Fruit fly (Drosophila melanogaster): ENCODE measurements around the gene CG4577.

Gene CG4577

dm6 chr2L:1157357-1157678 is 22.8 kb downstream of the CG4577 start:
- TF ChIP-seq vri (GFP tag; optimal IDR thresholded peaks at IDR 0.05) (peak; percentile 40), CG3919 (GFP tag; optimal IDR thresholded peaks at IDR 0.05) (peak; percentile 7), achi (GFP tag; optimal IDR thresholded peaks at IDR 0.05) (no peak), CG11294 (GFP tag; IDR thresholded peaks at IDR 0.05) (no peak)

dm6 chr2L:1157679-1158518 is 23.4 kb downstream of the CG4577 start, which contains the start of gene capt:
TSS of gene capt (minus strand) at chr2L:1158262.
- TF ChIP-seq cyc (GFP tag; optimal IDR thresholded peaks at IDR 0.05) (peak; percentile 54), Hr4 (GFP tag; optimal IDR thresholded peaks at IDR 0.05) (no peak), Ets96B (tag; optimal IDR thresholded peaks at IDR 0.05) (peak; percentile 33), CG10669 (GFP tag; optimal IDR thresholded peaks at IDR 0.05) (no peak), CG6276 (GFP tag; optimal IDR thresholded peaks at IDR 0.05) (no peak), CG6163 (GFP tag; IDR thresholded peaks at IDR 0.05) (peak; percentile 37; the same call in 1 of the 3 replicates), Sox14 (GFP tag; optimal IDR thresholded peaks at IDR 0.05) (peak; percentile 33), CG1621 (tag; optimal IDR thresholded peaks at IDR 0.05) (no peak), Eip78C (GFP tag) (peak; percentile 66), CG6854 (GFP tag; optimal IDR thresholded peaks at IDR 0.05) (no peak), Hr39 (GFP tag; optimal IDR thresholded peaks at IDR 0.05) (peak; percentile 66), lz (GFP tag; optimal IDR thresholded peaks at IDR 0.05) (peak; percentile 59), CG31627 (GFP tag; optimal IDR thresholded peaks at IDR 0.05) (peak; percentile 65), CG3032 (tag; optimal IDR thresholded peaks at IDR 0.05) (peak; percentile 51), eg (GFP tag; IDR thresholded peaks at IDR 0.05) (peak; percentile 55; the same call in 1 of the 3 replicates), fkh (GFP tag; optimal IDR thresholded peaks at IDR 0.05) (peak; percentile 30), salr (GFP tag; optimal IDR thresholded peaks at IDR 0.05) (no peak), CG34406 (GFP tag; optimal IDR thresholded peaks at IDR 0.05) (peak; percentile 27), Eip93F (GFP tag; optimal IDR thresholded peaks at IDR 0.05) (no peak), achi (GFP tag; optimal IDR thresholded peaks at IDR 0.05) (no peak), CG11762 (GFP tag; optimal IDR thresholded peaks at IDR 0.05; ENCODE audit: insufficient read depth) (no peak), Hr38 (GFP tag; optimal IDR thresholded peaks at IDR 0.05) (no peak), OdsH (GFP tag; optimal IDR thresholded peaks at IDR 0.05) (no peak), pdm3 (GFP tag; optimal IDR thresholded peaks at IDR 0.05) (no peak), dsx (GFP tag; optimal IDR thresholded peaks at IDR 0.05; ENCODE audit: poor library complexity, severe bottlenecking) (no peak), CG10631 (GFP tag; optimal IDR thresholded peaks at IDR 0.05) (no peak), Sox15 (GFP tag; optimal IDR thresholded peaks at IDR 0.05) (peak; percentile 8), Gug (GFP tag; IDR thresholded peaks at IDR 0.05) (no peak), esn (GFP tag; optimal IDR thresholded peaks at IDR 0.05) (peak; percentile 30), svp (GFP tag) (peak; percentile 74), topi (GFP tag; optimal IDR thresholded peaks at IDR 0.05) (peak; percentile 27), CG15336 (GFP tag; IDR thresholded peaks at IDR 0.05) (peak; percentile 37; the same call in 1 of the 2 replicates), acj6 (GFP tag; optimal IDR thresholded peaks at IDR 0.05) (no peak), Blimp-1 (GFP tag; optimal IDR thresholded peaks at IDR 0.05) (no peak), CG6808 (GFP tag; optimal IDR thresholded peaks at IDR 0.05) (peak; percentile 7), CG11902 (GFP tag; optimal IDR thresholded peaks at IDR 0.05) (peak; percentile 7), fd85E (GFP tag; optimal IDR thresholded peaks at IDR 0.05) (no peak), CG8319 (GFP tag; optimal IDR thresholded peaks at IDR 0.05) (no peak), vri (GFP tag; optimal IDR thresholded peaks at IDR 0.05) (peak; percentile 18), fd59A (GFP tag; optimal IDR thresholded peaks at IDR 0.05) (no peak), CG4318 (GFP tag; optimal IDR thresholded peaks at IDR 0.05) (no peak), Met (GFP tag; optimal IDR thresholded peaks at IDR 0.05) (peak; percentile 59), Sox102F (GFP tag; optimal IDR thresholded peaks at IDR 0.05) (peak; percentile 31), ss (GFP tag; optimal IDR thresholded peaks at IDR 0.05) (peak; percentile 33 to 50), Lpt (GFP tag; optimal IDR thresholded peaks at IDR 0.05) (no peak), CG8119 (GFP tag; IDR thresholded peaks at IDR 0.05) (0 out of 3 replicates have a peak, but pooled peaks have one; percentile 49), CG3919 (GFP tag; optimal IDR thresholded peaks at IDR 0.05) (no peak)
